Worm (Caenorhabditis elegans): ENCODE data around the gene F59F3.6.

Gene F59F3.6

ce11 chrX:10948852-10949251, 50.2 kb downstream of the F59F3.6 start, which contains the start of gene T21B6.3:
Gene T21B6.3, minus strand, starts transcription at chrX:10948952.
- TF ChIP-seq ceh-32 (tag; optimal IDR thresholded peaks at IDR 0.05; ENCODE audit: poor library complexity) (no peak), dpl-1 (GFP tag; optimal IDR thresholded peaks at IDR 0.05) (no peak), egl-27 (tag; optimal IDR thresholded peaks at IDR 0.05) (no peak), dve-1 (tag; optimal IDR thresholded peaks at IDR 0.05; ENCODE audit: insufficient read depth) (no peak), zag-1 (tag; optimal IDR thresholded peaks at IDR 0.05) (no peak)

Measured in whole organism, L4 larva.